Worm (Caenorhabditis elegans) whole organism, early embryonic: ENCODE data around the gene srh-102.

Experiments used
- F13C5.2 ChIP-seq: sonication (generic microtip); optimal IDR thresholded peaks from 2 replicates; lab custom pipeline; 2017; ENCODE audit warnings: mild to moderate bottlenecking, missing genetic modification characterization, inconsistent platforms, missing compliant biosample characterization
- ama-1 ChIP-seq: fragments of 150-350 bp; optimal IDR thresholded peaks from 2 replicates; lab custom pipeline; 2014
- ceh-13 ChIP-seq: fragments of 200-800 bp; sonication (Bioruptor generic); optimal IDR thresholded peaks from 2 replicates; lab custom pipeline; 2018; ENCODE audit warnings: mild to moderate bottlenecking, missing genetic modification characterization, missing compliant biosample characterization
- tbx-11 ChIP-seq: fragments of 200-800 bp; sonication (Bioruptor generic); IDR thresholded peaks from 2 replicates; pipeline ENCODE4 v1.3.6; 2022; ENCODE audit warnings: missing genetic modification characterization, missing compliant biosample characterization
- tbx-37 ChIP-seq: fragments of 200-800 bp; sonication (Bioruptor generic); conservative IDR thresholded peaks from 2 replicates; pipeline ENCODE4 v1.3.6; 2022; ENCODE audit warnings: missing genetic modification reagents, missing genetic modification characterization, missing compliant biosample characterization

DNA sequence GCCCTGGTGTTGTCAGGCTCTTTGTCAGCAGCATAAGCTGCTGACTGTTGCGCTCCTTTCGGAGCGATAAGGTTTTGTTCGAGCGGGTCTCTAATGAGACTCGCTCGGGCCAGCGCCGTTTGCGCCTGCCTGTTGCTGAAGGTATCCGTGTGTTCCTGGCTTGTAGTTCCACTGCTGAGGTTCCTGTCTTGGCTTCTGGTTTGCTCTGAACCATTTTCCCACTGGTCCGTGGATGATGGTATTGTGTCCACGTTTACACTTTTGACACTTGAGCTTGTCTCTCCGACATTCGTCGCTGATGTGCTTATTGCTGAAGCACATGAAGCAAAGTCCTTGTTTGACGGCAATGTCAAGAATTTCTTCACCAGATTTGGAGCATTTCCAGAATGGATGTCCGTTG is 14.0 kb downstream of the srh-102 start:
- no peak for TF ChIP-seq tbx-37 (GFP tag; lab: Robert Waterston, UW)
- no peak for TF ChIP-seq F13C5.2
- TF ChIP-seq ama-1 = no peak
- no peak for TF ChIP-seq tbx-11
- TF ChIP-seq ceh-13 (GFP tag; lab: Kevin White, UChicago) = no peak
